Worm (Caenorhabditis elegans) whole organism, L1 larva: Measurements from ENCODE around the gene sur-7.
A peak's percentile ranks its signal among the peaks of the same experiment; 100 is the strongest.

Source experiments
- C16A3.4 ChIP-seq: fragments of 150-350 bp; optimal IDR thresholded peaks from 2 replicates; lab custom pipeline; 2014; ENCODE audit warnings: missing biosample characterization, missing genetic modification characterization
- F16B12.6 ChIP-seq: fragments of 150-350 bp; optimal IDR thresholded peaks from 2 replicates; lab custom pipeline; 2014; ENCODE audit warnings: missing biosample characterization, missing genetic modification characterization
- alr-1 ChIP-seq: fragments of 200-800 bp; sonication (Bioruptor generic); optimal IDR thresholded peaks from 2 replicates; lab custom pipeline; 2018; ENCODE audit warnings: borderline replicate concordance, mild to moderate bottlenecking, missing genetic modification characterization, missing compliant biosample characterization
- blmp-1 ChIP-seq: fragments of 150-350 bp; optimal IDR thresholded peaks from 2 replicates; lab custom pipeline; 2014; ENCODE audit warnings: missing biosample characterization, missing genetic modification characterization
- ceh-8 ChIP-seq: fragments of 200-800 bp; sonication (Bioruptor generic); optimal IDR thresholded peaks from 2 replicates; lab custom pipeline; 2018; ENCODE audit warnings: mild to moderate bottlenecking, missing genetic modification characterization, moderate library complexity, missing compliant biosample characterization
- ceh-82 ChIP-seq, 3 experiments: fragments of 150-350 bp in 1 of 3; sonication (generic microtip) in 2 of 3; optimal IDR thresholded peaks; 2 replicates each; lab custom pipeline; 2014 to 2017; ENCODE audit warnings: missing biosample characterization in 3 of 3, missing genetic modification characterization in 3 of 3
- ces-1 ChIP-seq: fragments of 150-350 bp; optimal IDR thresholded peaks from 2 replicates; lab custom pipeline; 2014; ENCODE audit warnings: missing biosample characterization, missing genetic modification reagents, missing genetic modification characterization
- dpl-1 ChIP-seq, 3 experiments: fragments of 150-350 bp in 2 of 3; sonication (generic microtip) in 1 of 3; optimal IDR thresholded peaks; 2 replicates each; lab custom pipeline; 2014 to 2017; ENCODE audit warnings: missing biosample characterization in 3 of 3, missing genetic modification characterization in 3 of 3, missing genetic modification reagents in 3 of 3
- dsc-1 ChIP-seq: sonication (generic microtip); optimal IDR thresholded peaks from 2 replicates; lab custom pipeline; 2016; ENCODE audit warnings: mild to moderate bottlenecking, missing genetic modification characterization, missing compliant biosample characterization
- efl-1 ChIP-seq, 4 experiments: fragments of 150-350 bp; optimal IDR thresholded peaks in 3 of 4; peaks in 1 of 4; 1 replicate in 1 of 4; 2 replicates in 3 of 4; lab custom pipeline; 2014; ENCODE audit warnings: missing biosample characterization in 2 of 4, missing genetic modification characterization in 2 of 4, missing genetic modification reagents in 2 of 4
- elt-2 ChIP-seq: sonication (generic microtip); optimal IDR thresholded peaks from 2 replicates; lab custom pipeline; 2016; ENCODE audit warnings: missing genetic modification characterization, mild to moderate bottlenecking, inconsistent platforms, missing compliant biosample characterization, missing genetic modification reagents
- elt-3 ChIP-seq, 6 experiments: fragments of 150-350 bp in 1 of 6; sonication (generic microtip); optimal IDR thresholded peaks; 2 replicates each; lab custom pipeline; 2017 to 2018; ENCODE audit warnings: missing biosample characterization in 6 of 6, missing genetic modification characterization in 6 of 6, inconsistent platforms in 1 of 6
- fkh-10 ChIP-seq: sonication (generic microtip); optimal IDR thresholded peaks from 2 replicates; lab custom pipeline; 2017; ENCODE audit warnings: missing biosample characterization, missing genetic modification reagents, missing genetic modification characterization
- irx-1 ChIP-seq: sonication (generic microtip); optimal IDR thresholded peaks from 2 replicates; lab custom pipeline; 2016; ENCODE audit warnings: missing genetic modification characterization, missing compliant biosample characterization
- lin-14 ChIP-seq: fragments of 200-800 bp; sonication (Bioruptor generic); optimal IDR thresholded peaks from 2 replicates; lab custom pipeline; 2018; ENCODE audit warnings: mild to moderate bottlenecking, missing genetic modification characterization, moderate library complexity, missing compliant biosample characterization
- lin-35 ChIP-seq, 2 experiments: fragments of 150-350 bp; optimal IDR thresholded peaks; 2 replicates each; lab custom pipeline; 2014; ENCODE audit warnings: missing biosample characterization in 2 of 2, missing genetic modification characterization in 2 of 2, missing genetic modification reagents in 2 of 2
- lsy-2 ChIP-seq, 2 experiments: fragments of 150-350 bp; optimal IDR thresholded peaks; 2 replicates each; lab custom pipeline; 2014; ENCODE audit warnings: missing biosample characterization in 2 of 2, missing genetic modification characterization in 2 of 2
- mab-9 ChIP-seq: fragments of 200-800 bp; sonication (Bioruptor generic); IDR thresholded peaks from 2 replicates; pipeline ENCODE4 v1.3.6; 2022; ENCODE audit warnings: missing genetic modification reagents, missing genetic modification characterization, missing compliant biosample characterization
- mdl-1 ChIP-seq, 2 experiments: fragments of 150-350 bp; optimal IDR thresholded peaks; 2 replicates each; lab custom pipeline; 2014 to 2017; ENCODE audit warnings: missing biosample characterization in 2 of 2, missing genetic modification characterization in 2 of 2, inconsistent platforms in 1 of 2
- mep-1 ChIP-seq: fragments of 150-350 bp; optimal IDR thresholded peaks from 2 replicates; lab custom pipeline; 2014; ENCODE audit warnings: missing biosample characterization, missing genetic modification characterization
- nhr-11 ChIP-seq: fragments of 150-350 bp; optimal IDR thresholded peaks from 2 replicates; lab custom pipeline; 2014; ENCODE audit warnings: missing biosample characterization, missing genetic modification characterization
- nhr-19 ChIP-seq: fragments of 200-800 bp; sonication (Bioruptor generic); conservative IDR thresholded peaks from 2 replicates; pipeline ENCODE4 v1.3.6; 2022; ENCODE audit warnings: missing genetic modification characterization, missing compliant biosample characterization
- nhr-20 ChIP-seq: sonication (generic microtip); optimal IDR thresholded peaks from 2 replicates; lab custom pipeline; 2016; ENCODE audit warnings: mild to moderate bottlenecking, missing genetic modification characterization, missing compliant biosample characterization
- nhr-47 ChIP-seq: sonication (generic microtip); optimal IDR thresholded peaks from 2 replicates; lab custom pipeline; 2016; ENCODE audit warnings: mild to moderate bottlenecking, missing genetic modification characterization, moderate library complexity, missing compliant biosample characterization
- nhr-71 ChIP-seq: sonication (generic microtip); optimal IDR thresholded peaks from 2 replicates; lab custom pipeline; 2016; ENCODE audit warnings: mild to moderate bottlenecking, missing genetic modification characterization, moderate library complexity, missing compliant biosample characterization
- nhr-85 ChIP-seq: sonication (generic microtip); peaks from one replicate; lab custom pipeline; 2016; ENCODE audit warnings: missing genetic modification characterization, inconsistent platforms, missing compliant biosample characterization
- nhr-90 ChIP-seq: sonication (generic microtip); optimal IDR thresholded peaks from 2 replicates; lab custom pipeline; 2016; ENCODE audit warnings: mild to moderate bottlenecking, missing genetic modification characterization, missing compliant biosample characterization; ENCODE audit not compliant: poor library complexity
- pag-3 ChIP-seq: sonication (generic microtip); optimal IDR thresholded peaks from 2 replicates; lab custom pipeline; 2017; ENCODE audit warnings: missing genetic modification characterization, mild to moderate bottlenecking, missing compliant biosample characterization, antibody characterized with exemption, borderline replicate concordance; ENCODE audit not compliant: insufficient read depth
- rnt-1 ChIP-seq: sonication (generic microtip); optimal IDR thresholded peaks from 2 replicates; lab custom pipeline; 2016; ENCODE audit warnings: mild to moderate bottlenecking, missing genetic modification characterization, moderate library complexity, missing compliant biosample characterization
- skn-1 ChIP-seq: fragments of 150-350 bp; optimal IDR thresholded peaks from 2 replicates; lab custom pipeline; 2014; ENCODE audit warnings: missing biosample characterization, missing genetic modification characterization
- snu-23 ChIP-seq: sonication (generic microtip); optimal IDR thresholded peaks from 2 replicates; lab custom pipeline; 2016; ENCODE audit warnings: missing genetic modification characterization, missing compliant biosample characterization
- swsn-7 ChIP-seq: sonication (generic microtip); optimal IDR thresholded peaks from 2 replicates; lab custom pipeline; 2016; ENCODE audit warnings: missing genetic modification characterization, missing compliant biosample characterization
- unc-30 ChIP-seq: sonication (generic microtip); optimal IDR thresholded peaks from 2 replicates; lab custom pipeline; 2017; ENCODE audit warnings: missing biosample characterization, missing genetic modification characterization
- unc-98 ChIP-seq: fragments of 200-800 bp; sonication (Bioruptor generic); IDR thresholded peaks from 2 replicates; pipeline ENCODE4 v1.3.6; 2022; ENCODE audit warnings: missing genetic modification characterization, missing compliant biosample characterization
- xbp-1 ChIP-seq: sonication (generic microtip); optimal IDR thresholded peaks from 2 replicates; lab custom pipeline; 2016; ENCODE audit warnings: missing genetic modification characterization, missing compliant biosample characterization

The sur-7 gene

DNA sequence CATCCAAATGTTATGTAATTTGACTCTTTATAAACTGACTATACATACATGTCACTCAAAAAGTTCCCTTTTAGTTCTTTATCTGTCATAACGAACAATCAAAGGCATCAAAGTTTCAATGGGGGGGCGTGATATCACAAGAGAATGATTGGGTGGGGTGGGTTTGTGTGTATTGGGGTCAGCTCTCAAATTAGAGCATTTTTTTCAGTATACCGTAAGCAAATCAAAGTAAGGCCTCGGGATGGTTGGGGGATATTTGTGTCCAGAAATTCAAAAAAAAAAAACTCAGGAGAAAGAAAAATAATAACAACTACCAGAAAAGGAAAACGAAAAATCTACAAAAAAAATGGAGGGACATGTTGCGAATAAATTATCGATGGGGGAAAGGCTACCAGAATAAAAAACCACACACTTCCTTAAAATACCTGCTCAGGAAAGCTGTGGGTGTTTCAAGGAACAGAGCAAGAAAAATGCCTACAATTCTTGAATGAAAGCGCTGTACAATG is 22.1 kb downstream of the sur-7 start, which contains the start of gene F01G12.18:
TSS of gene F01G12.18 (minus strand) at position 51 of the 506 bp plus-strand sequence.
- TF ChIP-seq pag-3 (tag; lab: Kevin White, UChicago): no peak
- no peak for TF ChIP-seq unc-30 (tag; lab: Kevin White, UChicago)
- TF ChIP-seq ceh-82 (tag; optimal IDR thresholded peaks at IDR 0.05; lab: Kevin White, UChicago): no peak

DNA sequence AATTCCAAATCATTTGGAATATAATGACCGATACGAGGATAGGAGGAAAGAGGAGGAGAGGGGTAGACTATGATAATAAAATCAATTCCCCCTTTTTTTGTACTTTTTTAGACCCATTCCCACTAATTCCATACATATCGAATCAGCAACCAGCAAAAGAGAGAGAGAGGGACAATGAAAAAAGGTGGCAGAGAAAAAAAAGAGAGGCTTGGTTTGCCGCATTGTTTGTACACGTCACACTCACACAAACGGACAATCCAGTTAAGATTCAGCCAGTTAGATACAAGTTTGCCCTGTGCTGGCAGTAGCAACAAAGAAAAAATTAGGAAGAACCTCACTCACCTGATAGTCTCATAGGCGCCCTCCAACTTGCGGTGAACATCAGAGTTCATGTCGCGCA is 24.5 kb downstream of the sur-7 start:
- TF ChIP-seq nhr-85 (tag; lab: Kevin White, UChicago) (peak; percentile 59), unc-98 (GFP tag; lab: Robert Waterston, UW) (no peak), C16A3.4 (no peak), lin-14 (GFP tag; lab: Kevin White, UChicago) (peak; percentile 7), elt-3 (tag; optimal IDR thresholded peaks at IDR 0.05; lab: Kevin White, UChicago) (peak in 1 of 6 experiments; percentile 51), xbp-1 (peak; percentile 50), mdl-1 (tag; optimal IDR thresholded peaks at IDR 0.05; lab: Kevin White, UChicago) (peak in 1 of 2 experiments; percentile 6)

DNA sequence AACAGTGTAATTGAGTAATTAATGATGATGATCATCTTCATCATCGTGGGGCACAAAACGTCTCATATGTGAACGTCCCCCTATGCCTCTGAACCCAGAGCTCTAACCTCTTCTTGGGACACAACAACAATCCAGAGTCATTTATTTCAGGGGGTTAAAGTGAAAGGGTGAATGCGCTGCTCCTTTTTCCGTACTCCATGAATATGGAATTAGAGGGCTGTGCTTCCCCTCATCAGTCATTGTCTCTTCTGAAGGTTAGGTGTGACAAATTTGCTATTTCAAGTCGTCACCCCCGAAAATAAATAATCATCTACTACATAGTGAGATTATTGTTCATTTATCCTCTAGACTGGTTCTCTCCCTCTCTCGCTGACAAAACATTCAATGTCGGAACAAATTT is 25.9 kb downstream of the sur-7 start:
- TF ChIP-seq dsc-1 (peak; percentile 6), skn-1 (no peak), fkh-10 (no peak)

DNA sequence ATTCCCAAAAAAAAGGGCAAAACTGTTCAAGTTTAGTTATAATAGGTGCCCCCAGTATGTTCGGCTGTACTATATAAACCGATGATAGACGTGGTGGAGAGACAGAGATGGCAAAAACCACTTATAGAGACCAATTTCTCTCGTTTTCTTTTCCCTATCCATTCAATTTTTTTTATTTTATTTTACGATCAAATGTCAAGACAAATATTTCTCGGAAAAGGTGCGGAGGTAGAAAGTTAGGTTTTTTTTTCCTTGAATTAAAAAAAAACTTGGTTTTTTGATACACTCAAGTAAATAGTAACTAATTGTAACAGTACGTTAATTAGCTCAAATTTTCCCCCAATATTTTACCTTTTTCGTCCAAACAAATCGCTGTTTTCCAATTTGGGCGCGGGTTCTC is 26.4 kb downstream of the sur-7 start:
- TF ChIP-seq unc-30 (tag; lab: Kevin White, UChicago): no peak
- TF ChIP-seq blmp-1: peak; percentile 16
- TF ChIP-seq nhr-85 (tag; lab: Kevin White, UChicago): peak; percentile 62
- peak in 1 of 2 experiments; percentile 12 for TF ChIP-seq lsy-2 (tag; optimal IDR thresholded peaks at IDR 0.05; lab: Kevin White, UChicago)
- TF ChIP-seq, all 84 proteins: peak for 3

DNA sequence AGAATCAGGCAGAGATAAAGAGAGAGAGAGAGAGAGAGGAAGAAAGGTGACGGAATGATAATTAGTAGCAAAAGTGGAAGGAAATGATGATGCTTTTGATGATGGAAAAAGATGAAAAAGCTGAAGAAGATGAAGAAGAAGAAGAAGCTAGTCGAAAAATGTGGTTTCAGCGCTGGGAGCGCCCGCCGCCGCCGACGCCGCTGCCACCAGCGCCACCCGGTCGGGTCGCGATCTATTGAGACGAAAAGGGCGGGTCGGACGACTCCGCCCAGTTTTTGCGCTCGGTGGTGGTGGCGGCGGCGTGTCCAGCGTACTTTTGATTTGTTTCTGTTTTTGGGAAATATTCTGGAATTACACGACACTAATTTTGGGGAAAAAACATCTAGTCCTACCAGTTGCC is 27.0 kb downstream of the sur-7 start:
- TF ChIP-seq rnt-1 (tag; lab: Kevin White, UChicago) (peak; percentile 6), dsc-1 (no peak), irx-1 (tag; lab: Kevin White, UChicago) (no peak), F16B12.6 (tag; lab: Kevin White, UChicago) (no peak), dpl-1 (GFP tag; optimal IDR thresholded peaks at IDR 0.05; lab: Kevin White, UChicago) (no peak), nhr-47 (tag; lab: Kevin White, UChicago) (no peak)

DNA sequence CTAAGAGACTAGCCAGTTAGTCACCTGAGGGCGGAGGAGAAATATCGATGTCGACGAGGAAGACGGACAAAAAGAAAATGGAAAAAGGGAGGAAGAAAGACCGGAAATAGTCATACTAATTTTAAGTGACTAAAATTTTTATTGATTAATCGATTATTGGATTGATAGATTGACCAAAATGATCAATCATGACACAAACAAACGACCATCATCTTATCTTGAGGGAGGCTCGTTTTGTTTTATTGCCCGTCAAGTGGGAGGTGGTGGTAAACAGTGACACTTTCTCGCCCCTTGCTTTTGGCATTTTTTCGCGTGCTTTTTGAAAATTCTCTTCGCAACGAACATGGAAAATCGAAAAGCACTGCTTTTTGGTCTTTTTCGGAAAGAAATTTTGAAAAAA is 28.4 kb downstream of the sur-7 start:
- TF ChIP-seq nhr-85 (tag; lab: Kevin White, UChicago) (peak; percentile 83), snu-23 (GFP tag; lab: Kevin White, UChicago) (peak; percentile 25), nhr-19 (GFP tag; lab: Robert Waterston, UW) (peak; percentile 20; the same call in 1 of the 2 replicates), mab-9 (GFP tag; lab: Robert Waterston, UW) (no peak), lin-35 (GFP tag; optimal IDR thresholded peaks at IDR 0.05; lab: Kevin White, UChicago) (peak in 1 of 2 experiments; percentile 38), nhr-11 (tag; lab: Kevin White, UChicago) (no peak), alr-1 (tag; lab: Kevin White, UChicago) (no peak), efl-1 (optimal IDR thresholded peaks at IDR 0.05; lab: Kevin White, UChicago) (no peak), efl-1 (GFP tag; optimal IDR thresholded peaks at IDR 0.05 in 1 of 2; lab: Kevin White, UChicago) (peak in 1 of 2 experiments; percentile 76), swsn-7 (tag; lab: Kevin White, UChicago) (no peak), nhr-90 (tag; lab: Kevin White, UChicago) (peak; percentile 48), nhr-20 (peak; percentile 10), lin-14 (GFP tag; lab: Kevin White, UChicago) (peak; percentile 51), lsy-2 (tag; optimal IDR thresholded peaks at IDR 0.05; lab: Kevin White, UChicago) (no peak), elt-2 (tag; lab: Kevin White, UChicago) (peak; percentile 40), nhr-47 (tag; lab: Kevin White, UChicago) (peak; percentile 20), nhr-71 (tag; lab: Kevin White, UChicago) (peak; percentile 28), ceh-8 (GFP tag; lab: Kevin White, UChicago) (no peak), mep-1 (tag; lab: Kevin White, UChicago) (peak; percentile 13), elt-3 (tag; optimal IDR thresholded peaks at IDR 0.05; lab: Kevin White, UChicago) (peak in 1 of 6 experiments; percentile 53), ces-1 (GFP tag; lab: Kevin White, UChicago) (no peak)
